Worm (Caenorhabditis elegans): ENCODE results near the gene K02D10.8.

The K02D10.8 gene

DNA sequence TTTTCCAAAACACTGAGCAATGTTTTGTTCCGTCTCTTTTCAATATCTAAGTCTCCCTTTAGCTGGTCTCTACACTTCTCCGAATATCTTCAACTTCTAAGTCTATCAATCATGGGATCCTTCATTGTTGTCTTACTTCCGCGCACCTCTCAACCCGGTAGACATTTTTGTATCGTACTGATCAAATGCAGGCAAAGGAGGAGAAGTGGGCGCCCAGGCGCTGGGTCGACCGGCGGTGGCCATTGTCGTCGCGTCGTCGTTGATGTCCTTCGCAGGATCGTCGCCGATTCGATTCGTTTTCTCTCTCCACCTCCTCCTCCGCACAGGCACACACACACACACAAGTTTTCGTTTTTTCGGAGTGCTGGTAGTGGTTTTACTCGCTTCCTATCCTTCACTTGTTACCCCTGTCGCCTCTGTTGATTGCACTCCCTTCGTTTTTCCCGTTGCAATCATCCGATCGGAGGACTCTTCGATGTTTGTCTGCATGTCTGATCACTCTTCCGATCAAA lies 15.2 kb downstream of the K02D10.8 start:
- peak; percentile 94 for TF ChIP-seq aha-1 (tag)
- TF ChIP-seq Y75B8A.6 (GFP tag; IDR thresholded peaks at IDR 0.05) = no peak
- no peak for TF ChIP-seq php-3 (GFP tag; IDR thresholded peaks at IDR 0.05)
- TF ChIP-seq set-16 (GFP tag; IDR thresholded peaks at IDR 0.05) = peak; percentile 78; the same call in 1 of the 2 replicates
- peak in 1 of 2 experiments; percentile 40 for TF ChIP-seq unc-62 (GFP tag; optimal IDR thresholded peaks at IDR 0.05 in 1 of 2)
- no peak for TF ChIP-seq unc-62 (tag; optimal IDR thresholded peaks at IDR 0.05)
- TF ChIP-seq mxl-2 (GFP tag; conservative IDR thresholded peaks at IDR 0.05) = 0 out of 2 replicates have a peak, but pooled peaks have one; percentile 39

DNA sequence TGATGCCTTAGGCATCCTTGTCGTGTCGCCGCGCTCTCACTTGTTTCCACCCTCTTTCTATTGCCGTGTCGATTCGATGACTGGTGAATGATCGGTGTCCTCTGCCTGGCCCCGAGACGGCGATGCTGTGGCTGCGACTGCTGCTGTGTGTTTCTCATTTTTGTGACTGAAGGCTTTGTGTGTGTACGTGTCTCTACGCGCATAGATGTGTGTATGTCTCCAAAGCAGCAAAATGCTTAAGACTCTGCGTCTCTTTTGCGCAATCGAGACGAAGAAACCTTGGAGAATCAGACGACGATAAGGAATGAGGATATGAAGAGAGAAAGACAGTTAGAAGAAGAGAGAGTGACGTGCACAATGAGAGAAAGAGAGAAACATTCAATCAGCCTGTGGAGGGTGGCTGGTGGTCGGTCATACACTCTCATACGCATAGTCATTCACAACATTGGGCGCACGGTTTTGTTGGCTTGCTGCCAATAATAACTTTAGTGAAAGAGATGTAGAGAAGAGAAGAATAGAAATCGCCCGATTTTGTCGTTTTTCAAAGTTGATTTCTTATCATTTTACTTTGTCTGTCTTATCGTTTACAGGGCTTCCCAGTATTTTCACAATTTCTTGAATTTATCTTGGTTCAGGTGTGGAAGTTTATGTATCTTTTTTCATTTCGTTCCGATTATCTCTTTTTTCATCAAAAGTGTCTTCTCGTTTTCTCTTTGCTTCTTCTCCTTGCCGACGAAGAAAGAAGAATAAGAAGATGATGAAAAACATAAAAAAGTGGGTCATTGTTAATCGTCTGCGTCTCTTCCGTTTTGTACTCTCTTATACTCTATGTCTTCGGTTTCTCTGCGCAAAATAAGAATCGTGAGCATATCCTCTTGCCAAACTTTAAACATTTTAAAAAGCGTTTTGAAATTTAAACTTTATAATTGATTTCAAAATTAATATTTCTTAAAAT lies 16.0 kb downstream of the K02D10.8 start:
- peak; percentile 75; the same call in 1 of the 2 replicates for TF ChIP-seq lin-1 (GFP tag; IDR thresholded peaks at IDR 0.05)
- peak; percentile 96 for TF ChIP-seq dmd-6 (GFP tag; IDR thresholded peaks at IDR 0.05)
- TF ChIP-seq set-16 (GFP tag; IDR thresholded peaks at IDR 0.05) = peak; percentile 77; the same call in 1 of the 2 replicates
- TF ChIP-seq nhr-28 (tag; optimal IDR thresholded peaks at IDR 0.05) = peak; percentile 96
- TF ChIP-seq daf-19 (GFP tag; conservative IDR thresholded peaks at IDR 0.05) = 0 out of 2 replicates have a peak, but pooled peaks have one; percentile 58
- TF ChIP-seq nhr-42 (GFP tag; IDR thresholded peaks at IDR 0.05) = peak; percentile 59; the same call in 1 of the 2 replicates
- peak; percentile 94 for TF ChIP-seq gei-8 (GFP tag; optimal IDR thresholded peaks at IDR 0.05)
- TF ChIP-seq lin-13 (GFP tag; optimal IDR thresholded peaks at IDR 0.05) = peak; percentile 93
- peak; percentile 96 for TF ChIP-seq nhr-11 (tag; optimal IDR thresholded peaks at IDR 0.05)
- no peak for TF ChIP-seq ztf-11 (tag; optimal IDR thresholded peaks at IDR 0.05)
- TF ChIP-seq ceh-20 (GFP tag; IDR thresholded peaks at IDR 0.05) = peak; percentile 73
- peak; percentile 57 for TF ChIP-seq duxl-1 (tag; optimal IDR thresholded peaks at IDR 0.05; ENCODE audit: poor library complexity)
- peak; percentile 55; the same call in 1 of the 2 replicates for TF ChIP-seq ceh-44 (GFP tag; IDR thresholded peaks at IDR 0.05)
- TF ChIP-seq ama-1 (optimal IDR thresholded peaks at IDR 0.05) = peak; percentile 42
- TF ChIP-seq zip-11 (GFP tag; IDR thresholded peaks at IDR 0.05) = no peak
- no peak for TF ChIP-seq unc-39 (tag; optimal IDR thresholded peaks at IDR 0.05)
- peak; percentile 80 for TF ChIP-seq mes-2 (tag; optimal IDR thresholded peaks at IDR 0.05; ENCODE audit: poor library complexity, severe bottlenecking)
- peak; percentile 85 for TF ChIP-seq T26A8.4 (GFP tag; IDR thresholded peaks at IDR 0.05)
- no peak for TF ChIP-seq daf-12 (tag; optimal IDR thresholded peaks at IDR 0.05)
- peak; percentile 91 for TF ChIP-seq nhr-77 (tag; optimal IDR thresholded peaks at IDR 0.05)
- TF ChIP-seq spr-3 (GFP tag; optimal IDR thresholded peaks at IDR 0.05) = peak; percentile 21
- TF ChIP-seq tag-97 (GFP tag; IDR thresholded peaks at IDR 0.05) = no peak
- peak; percentile 90 for TF ChIP-seq fkh-10 (GFP tag; optimal IDR thresholded peaks at IDR 0.05)
- TF ChIP-seq aha-1 (tag) = peak; percentile 100
- peak; percentile 64 for TF ChIP-seq zag-1 (tag; optimal IDR thresholded peaks at IDR 0.05)
- peak; percentile 69 for TF ChIP-seq F10B5.3 (tag; optimal IDR thresholded peaks at IDR 0.05)
- peak; percentile 81 for TF ChIP-seq attf-4 (tag; optimal IDR thresholded peaks at IDR 0.05)
- peak; percentile 94 for TF ChIP-seq nhr-102 (tag; optimal IDR thresholded peaks at IDR 0.05)
- no peak for TF ChIP-seq aly-2 (tag; optimal IDR thresholded peaks at IDR 0.05)
- no peak for TF ChIP-seq F49E8.2 (tag; optimal IDR thresholded peaks at IDR 0.05; ENCODE audit: borderline replicate concordance)
- TF ChIP-seq nhr-25 (tag; optimal IDR thresholded peaks at IDR 0.05; ENCODE audit: borderline replicate concordance, insufficient read depth) = peak; percentile 92
- TF ChIP-seq ces-1 (GFP tag; optimal IDR thresholded peaks at IDR 0.05) = no peak
- peak; percentile 87 for TF ChIP-seq T20F7.1 (GFP tag; optimal IDR thresholded peaks at IDR 0.05)
- TF ChIP-seq F26F4.8 (GFP tag; conservative IDR thresholded peaks at IDR 0.05) = no peak
- TF ChIP-seq sdz-12 (GFP tag; optimal IDR thresholded peaks at IDR 0.05) = no peak
- peak; percentile 100 for TF ChIP-seq hlh-11 (tag; optimal IDR thresholded peaks at IDR 0.05)
- no peak for TF ChIP-seq dmd-9 (GFP tag; IDR thresholded peaks at IDR 0.05)
- peak; percentile 83 for TF ChIP-seq ctbp-1 (GFP tag; IDR thresholded peaks at IDR 0.05)
- no peak for TF ChIP-seq F44E2.7 (GFP tag; IDR thresholded peaks at IDR 0.05)
- peak; percentile 96 for TF ChIP-seq nhr-10 (tag; optimal IDR thresholded peaks at IDR 0.05)
- TF ChIP-seq vab-7 (GFP tag; IDR thresholded peaks at IDR 0.05) = no peak
- TF ChIP-seq zfp-2 (tag; optimal IDR thresholded peaks at IDR 0.05) = no peak

Measured in whole organism, L4 larva.